Worm (Caenorhabditis elegans) whole organism, midembryonic: ENCODE results near the gene F56C9.6.

Experiments used
- cog-1 ChIP-seq: sonication (generic microtip); optimal IDR thresholded peaks from 2 replicates; lab custom pipeline; 2016; ENCODE audit warnings: missing genetic modification characterization, missing compliant biosample characterization
- flt-1 ChIP-seq: fragments of 200-800 bp; sonication (Bioruptor generic); IDR thresholded peaks from 2 replicates; pipeline ENCODE4 v1.3.6; 2022; ENCODE audit warnings: missing genetic modification characterization, missing compliant biosample characterization
- med-1 ChIP-seq: sonication (generic microtip); optimal IDR thresholded peaks from 2 replicates; lab custom pipeline; 2017; ENCODE audit warnings: missing genetic modification characterization, mild to moderate bottlenecking, missing compliant biosample characterization, antibody characterized with exemption, missing genetic modification reagents; ENCODE audit not compliant: insufficient read depth
- ref-1 ChIP-seq: fragments of 200-800 bp; sonication (Bioruptor generic); conservative IDR thresholded peaks from 2 replicates; pipeline ENCODE4 v1.3.6; 2022; ENCODE audit warnings: missing genetic modification reagents, missing genetic modification characterization, missing compliant biosample characterization

DNA sequence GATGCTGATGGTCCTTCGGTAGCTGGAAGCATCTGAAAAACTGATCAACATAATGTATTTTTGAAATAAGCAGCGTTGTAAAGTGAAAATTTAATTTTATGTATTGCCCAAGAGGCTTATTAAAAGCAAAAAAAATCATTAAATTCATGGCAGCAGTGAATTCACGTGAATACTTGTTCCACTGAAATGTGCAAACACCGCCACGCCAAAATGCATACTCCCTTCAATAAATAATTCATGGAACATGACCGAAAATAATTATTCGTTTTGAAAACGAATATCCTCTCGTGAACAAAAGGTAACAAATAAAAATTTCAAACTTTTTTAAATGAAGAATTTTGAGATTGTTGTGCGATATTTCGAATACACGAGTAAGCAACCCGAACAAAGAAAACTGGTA lies 46.8 kb upstream of the F56C9.6 start, which contains the start of gene F08F8.10:
- TF ChIP-seq ref-1 (no peak), cog-1 (tag; lab: Kevin White, UChicago) (peak; percentile 19), flt-1 (GFP tag; lab: Robert Waterston, UW) (no peak), med-1 (no peak)
